Worm (Caenorhabditis elegans) whole organism, young adult: Measurements from ENCODE around the gene K09E9.7.

ENCODE experiments used
- B0336.3 ChIP-seq: fragments of 200-800 bp; sonication (Bioruptor generic); IDR thresholded peaks from 2 replicates; pipeline ENCODE4 v1.3.6; 2022; ENCODE audit warnings: missing genetic modification characterization, missing compliant biosample characterization
- efl-1 ChIP-seq: fragments of 150-350 bp; optimal IDR thresholded peaks from 2 replicates; lab custom pipeline; 2014; ENCODE audit warnings: missing biosample characterization, missing genetic modification reagents, missing genetic modification characterization
- hmg-20 ChIP-seq: fragments of 200-800 bp; sonication (Bioruptor generic); IDR thresholded peaks from 2 replicates; pipeline ENCODE4 v1.3.6; 2022; ENCODE audit warnings: missing genetic modification reagents, missing genetic modification characterization, missing compliant biosample characterization
- lsy-27 ChIP-seq: sonication (generic microtip); optimal IDR thresholded peaks from 2 replicates; lab custom pipeline; 2017; ENCODE audit warnings: missing genetic modification characterization, mild to moderate bottlenecking, missing compliant biosample characterization, antibody characterized with exemption, missing genotype, borderline replicate concordance; ENCODE audit not compliant: insufficient read depth
- nfya-1 ChIP-seq: sonication (generic microtip); optimal IDR thresholded peaks from 2 replicates; lab custom pipeline; 2017; ENCODE audit warnings: antibody characterized with exemption, missing compliant biosample characterization, missing genetic modification characterization, borderline replicate concordance; ENCODE audit not compliant: insufficient read depth
- sea-2 ChIP-seq: fragments of 200-800 bp; sonication (Bioruptor generic); IDR thresholded peaks from 2 replicates; pipeline ENCODE4 v1.3.6; 2022; ENCODE audit warnings: missing genetic modification characterization, missing compliant biosample characterization
- ztf-22 ChIP-seq: fragments of 200-800 bp; sonication (Bioruptor generic); optimal IDR thresholded peaks from 2 replicates; lab custom pipeline; 2018; ENCODE audit warnings: mild to moderate bottlenecking, missing genetic modification characterization, moderate library complexity, missing compliant biosample characterization

- TF ChIP-seq sea-2 (GFP tag; lab: Robert Waterston, UW) = no peak
- TF ChIP-seq lsy-27 (tag; lab: Kevin White, UChicago) = no peak
- no peak for TF ChIP-seq efl-1 (GFP tag; lab: Kevin White, UChicago)
- no peak for TF ChIP-seq ztf-22
- TF ChIP-seq nfya-1 (tag; lab: Kevin White, UChicago) = no peak
- no peak for TF ChIP-seq B0336.3 (GFP tag; lab: Robert Waterston, UW)
- TF ChIP-seq hmg-20 (GFP tag; lab: Robert Waterston, UW) = no peak
These were observed 9.9 kb upstream of the K09E9.7 start for ce11 chrX:15630790-15631204.
